Worm (Caenorhabditis elegans): ENCODE measurements around the gene C08E8.9.
A peak's percentile ranks its signal among the peaks of the same experiment; 100 is the strongest.

DNA sequence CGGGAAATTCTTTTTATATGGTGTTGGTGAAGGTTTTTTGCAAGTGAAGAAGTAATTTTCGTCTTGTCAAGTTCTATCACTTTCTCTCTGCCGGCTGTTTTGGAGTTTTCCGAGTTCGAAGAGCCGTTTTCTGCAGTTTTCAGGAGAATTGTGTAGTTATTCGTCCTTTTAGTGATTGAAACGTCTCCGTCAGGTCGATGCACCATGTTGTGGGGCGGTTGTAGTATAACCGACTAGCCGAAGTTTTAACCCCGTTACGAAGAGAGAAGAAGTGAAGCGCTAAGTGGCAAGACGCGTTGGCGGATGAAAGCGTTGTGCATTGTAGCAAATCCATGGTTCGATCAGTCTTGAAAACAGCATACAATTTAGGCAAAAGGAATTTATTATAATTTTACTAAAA lies 38.1 kb downstream of the C08E8.9 start:
- no peak for TF ChIP-seq efl-1 (optimal IDR thresholded peaks at IDR 0.05)
- TF ChIP-seq efl-1 (GFP tag; optimal IDR thresholded peaks at IDR 0.05 in 1 of 2), result peak in 1 of 2 experiments; percentile 90
- TF ChIP-seq ztf-11 (tag; optimal IDR thresholded peaks at IDR 0.05), result no peak
- TF ChIP-seq mdl-1 (tag; optimal IDR thresholded peaks at IDR 0.05), result no peak
- no peak for TF ChIP-seq pqm-1 (tag; optimal IDR thresholded peaks at IDR 0.05)
- TF ChIP-seq mab-9 (GFP tag; IDR thresholded peaks at IDR 0.05), result no peak
- no peak for TF ChIP-seq dpl-1 (GFP tag; optimal IDR thresholded peaks at IDR 0.05)
- TF ChIP-seq nhr-11 (tag; optimal IDR thresholded peaks at IDR 0.05), result no peak
- TF ChIP-seq tbx-2 (tag; optimal IDR thresholded peaks at IDR 0.05), result no peak
